Fruit fly (Drosophila melanogaster) whole organism, embryonic: ENCODE data around the gene spn-E.

Source experiments
- ATbp ChIP-seq: fragments of 200-800 bp; sonication (Bioruptor generic); optimal IDR thresholded peaks from 2 replicates; lab custom pipeline; 2017; ENCODE audit warnings: missing biosample characterization, mild to moderate bottlenecking, missing genetic modification characterization, missing genetic modification reagents
- B-H2 ChIP-seq: fragments of 200-800 bp; sonication (Bioruptor generic); optimal IDR thresholded peaks from 2 replicates; lab custom pipeline; 2018; ENCODE audit warnings: missing biosample characterization, mild to moderate bottlenecking, missing genetic modification characterization
- CG10147 ChIP-seq: fragments of 200-800 bp; sonication (Bioruptor generic); optimal IDR thresholded peaks from 2 replicates; lab custom pipeline; 2019; ENCODE audit warnings: missing biosample characterization, mild to moderate bottlenecking, missing genetic modification characterization, moderate library complexity
- CG12659 ChIP-seq: fragments of 200-800 bp; sonication (Bioruptor generic); optimal IDR thresholded peaks from 3 replicates; lab custom pipeline; 2017; ENCODE audit warnings: mild to moderate bottlenecking, missing biosample characterization, missing genetic modification reagents, missing genetic modification characterization
- CG13287 ChIP-seq: fragments of 200-800 bp; sonication (Bioruptor generic); IDR thresholded peaks from 2 replicates; pipeline ENCODE4 v1.3.6; 2022; ENCODE audit warnings: missing biosample characterization, missing genetic modification characterization; ENCODE audit not compliant: partially characterized antibody
- CG16779 ChIP-seq: fragments of 200-800 bp; sonication (Bioruptor generic); IDR thresholded peaks from 2 replicates; pipeline ENCODE4 v1.3.6; 2022; ENCODE audit warnings: missing biosample characterization, missing genetic modification characterization
- CG16863 ChIP-seq: fragments of 200-800 bp; sonication (Bioruptor generic); optimal IDR thresholded peaks from 3 replicates; lab custom pipeline; 2016; ENCODE audit warnings: missing biosample characterization, missing genetic modification characterization
- CG17186 ChIP-seq: fragments of 200-800 bp; sonication (Bioruptor generic); optimal IDR thresholded peaks from 3 replicates; lab custom pipeline; 2017; ENCODE audit warnings: missing biosample characterization, missing genetic modification reagents, missing genetic modification characterization
- CG17385 ChIP-seq: fragments of 200-800 bp; sonication (Bioruptor generic); optimal IDR thresholded peaks from 3 replicates; lab custom pipeline; 2018; ENCODE audit warnings: missing biosample characterization, mild to moderate bottlenecking, missing genetic modification characterization
- CG1792 ChIP-seq: fragments of 200-800 bp; sonication (Bioruptor generic); optimal IDR thresholded peaks from 2 replicates; lab custom pipeline; 2016; ENCODE audit warnings: missing biosample characterization, missing genetic modification characterization
- CG18476 ChIP-seq: fragments of 200-800 bp; sonication (Bioruptor generic); optimal IDR thresholded peaks from 2 replicates; lab custom pipeline; 2016; ENCODE audit warnings: missing biosample characterization, mild to moderate bottlenecking, missing genetic modification characterization
- CG2129 ChIP-seq: fragments of 200-800 bp; sonication (Bioruptor generic); IDR thresholded peaks from 2 replicates; pipeline ENCODE4 v1.3.6; 2022; ENCODE audit warnings: missing biosample characterization, missing genetic modification characterization; ENCODE audit not compliant: partially characterized antibody
- CG33557 ChIP-seq: fragments of 200-800 bp; sonication (Bioruptor generic); optimal IDR thresholded peaks from 2 replicates; lab custom pipeline; 2019; ENCODE audit warnings: missing biosample characterization, mild to moderate bottlenecking, missing genetic modification characterization, moderate library complexity
- CG3726 ChIP-seq: fragments of 200-800 bp; sonication (Bioruptor generic); IDR thresholded peaks from 3 replicates; pipeline ENCODE4, ENCODE4 v1.3.6; 2022; ENCODE audit warnings: missing biosample characterization, missing genetic modification characterization
- CG3838 ChIP-seq: fragments of 200-800 bp; sonication (Bioruptor generic); optimal IDR thresholded peaks from 3 replicates; lab custom pipeline; 2016; ENCODE audit warnings: missing biosample characterization, missing genetic modification characterization
- CG4360 ChIP-seq: fragments of 200-800 bp; sonication (Bioruptor generic); IDR thresholded peaks from 2 replicates; pipeline ENCODE4 v1.3.6; 2022; ENCODE audit warnings: missing biosample characterization, missing genetic modification characterization
- CG4404 ChIP-seq: fragments of 200-800 bp; sonication (Bioruptor generic); IDR thresholded peaks from 2 replicates; pipeline ENCODE4 v1.3.6; 2022; ENCODE audit warnings: missing biosample characterization, missing genetic modification characterization
- CG4707 ChIP-seq: fragments of 200-800 bp; sonication (Bioruptor generic); optimal IDR thresholded peaks from 2 replicates; lab custom pipeline; 2018; ENCODE audit warnings: missing biosample characterization, mild to moderate bottlenecking, missing genetic modification characterization, moderate library complexity
- CG6689 ChIP-seq: fragments of 200-800 bp; sonication (Bioruptor generic); IDR thresholded peaks from 2 replicates; pipeline ENCODE4 v1.3.6; 2022; ENCODE audit warnings: missing biosample characterization, missing genetic modification characterization
- CG7271 ChIP-seq: fragments of 200-800 bp; sonication (Bioruptor generic); optimal IDR thresholded peaks from 2 replicates; lab custom pipeline; 2018; ENCODE audit warnings: missing biosample characterization, mild to moderate bottlenecking, missing genetic modification characterization, moderate library complexity
- CG7357 ChIP-seq: fragments of 200-800 bp; sonication (Bioruptor generic); IDR thresholded peaks from 3 replicates; pipeline ENCODE4 v1.3.6; 2022; ENCODE audit warnings: missing biosample characterization, missing genetic modification characterization
- CG8359 ChIP-seq: fragments of 200-800 bp; sonication (Bioruptor generic); optimal IDR thresholded peaks from 2 replicates; lab custom pipeline; 2017; ENCODE audit warnings: missing biosample characterization, mild to moderate bottlenecking, missing genetic modification characterization, borderline replicate concordance
- CHES-1-like ChIP-seq: fragments of 200-800 bp; sonication (Bioruptor generic); optimal IDR thresholded peaks from 2 replicates; lab custom pipeline; 2016; ENCODE audit warnings: missing biosample characterization, missing genetic modification characterization
- CoRest ChIP-seq: fragments of 200-800 bp; sonication (Bioruptor generic); optimal IDR thresholded peaks from 3 replicates; lab custom pipeline; 2018; ENCODE audit warnings: missing biosample characterization, mild to moderate bottlenecking, missing genetic modification characterization, moderate library complexity
- E2f1 ChIP-seq: fragments of 200-800 bp; sonication (Bioruptor generic); IDR thresholded peaks from 2 replicates; pipeline ENCODE4 v1.3.6; 2022; ENCODE audit warnings: missing biosample characterization, missing genetic modification characterization
- Fer2 ChIP-seq: fragments of 200-800 bp; sonication (Bioruptor generic); optimal IDR thresholded peaks from 2 replicates; lab custom pipeline; 2018; ENCODE audit warnings: missing biosample characterization, mild to moderate bottlenecking, missing genetic modification characterization, moderate library complexity
- Lhr ChIP-seq: fragments of 200-800 bp; sonication (Bioruptor generic); optimal IDR thresholded peaks from 3 replicates; lab custom pipeline; 2017; ENCODE audit warnings: mild to moderate bottlenecking, missing biosample characterization, missing genetic modification reagents, missing genetic modification characterization
- Lpt ChIP-seq: fragments of >200 bp; optimal IDR thresholded peaks from 2 replicates; lab custom pipeline; 2018; ENCODE audit warnings: missing biosample characterization, missing genetic modification characterization
- Mad ChIP-seq: fragments of 200-800 bp; sonication (Bioruptor generic); optimal IDR thresholded peaks from 2 replicates; lab custom pipeline; 2016; ENCODE audit warnings: missing biosample characterization, missing genetic modification characterization
- Myb ChIP-seq: fragments of 200-800 bp; sonication (Bioruptor generic); optimal IDR thresholded peaks from 2 replicates; lab custom pipeline; 2016; ENCODE audit warnings: missing biosample characterization, missing genetic modification characterization
- Oaz ChIP-seq: fragments of 200-800 bp; sonication (Bioruptor generic); IDR thresholded peaks from 2 replicates; pipeline ENCODE4 v1.3.6; 2022; ENCODE audit warnings: missing biosample characterization, missing genetic modification characterization
- Ravus ChIP-seq: fragments of 200-800 bp; sonication (Bioruptor generic); IDR thresholded peaks from 2 replicates; pipeline ENCODE4 v1.3.6; 2022; ENCODE audit warnings: missing biosample characterization, missing genetic modification characterization
- Sox102F ChIP-seq: fragments of 200-800 bp; sonication (Bioruptor generic); optimal IDR thresholded peaks from 2 replicates; lab custom pipeline; 2018; ENCODE audit warnings: missing biosample characterization, mild to moderate bottlenecking, missing genetic modification characterization, moderate library complexity
- Spps ChIP-seq: fragments of 200-800 bp; sonication (Bioruptor generic); optimal IDR thresholded peaks from 2 replicates; lab custom pipeline; 2018; ENCODE audit warnings: missing biosample characterization, mild to moderate bottlenecking, missing genetic modification characterization
- Xrp1 ChIP-seq: fragments of 200-800 bp; sonication (Bioruptor generic); IDR thresholded peaks from 2 replicates; pipeline ENCODE4 v1.3.6; 2022; ENCODE audit warnings: missing biosample characterization, missing genetic modification characterization
- al ChIP-seq: fragments of 200-800 bp; sonication (Bioruptor generic); IDR thresholded peaks from 2 replicates; pipeline ENCODE4 v1.3.6; 2022; ENCODE audit warnings: missing biosample characterization, missing genetic modification characterization
- ara ChIP-seq: fragments of 200-800 bp; sonication (Bioruptor generic); IDR thresholded peaks from 2 replicates; pipeline ENCODE4 v1.3.6; 2022; ENCODE audit warnings: missing biosample characterization, missing genetic modification characterization
- btn ChIP-seq: fragments of 200-800 bp; sonication (Bioruptor generic); optimal IDR thresholded peaks from 2 replicates; lab custom pipeline; 2016; ENCODE audit warnings: missing biosample characterization, missing genetic modification characterization
- cato ChIP-seq: fragments of 200-800 bp; sonication (Bioruptor generic); optimal IDR thresholded peaks from 2 replicates; lab custom pipeline; 2016; ENCODE audit warnings: missing biosample characterization, missing genetic modification characterization, borderline replicate concordance
- chn ChIP-seq: fragments of 200-800 bp; sonication (Bioruptor generic); optimal IDR thresholded peaks from 2 replicates; lab custom pipeline; 2016; ENCODE audit warnings: missing biosample characterization, missing genetic modification characterization
- corto ChIP-seq: fragments of 200-800 bp; sonication (Bioruptor generic); optimal IDR thresholded peaks from 2 replicates; lab custom pipeline; 2016; ENCODE audit warnings: missing biosample characterization, mild to moderate bottlenecking, missing genetic modification characterization, moderate library complexity
- kay ChIP-seq: fragments of 200-800 bp; sonication (Bioruptor generic); optimal IDR thresholded peaks from 2 replicates; lab custom pipeline; 2016; ENCODE audit warnings: missing biosample characterization, missing genetic modification characterization
- lab ChIP-seq: fragments of 200-800 bp; sonication (Bioruptor generic); optimal IDR thresholded peaks from 3 replicates; lab custom pipeline; 2017; ENCODE audit warnings: missing biosample characterization, missing genetic modification characterization, mild to moderate bottlenecking, moderate library complexity, missing genetic modification reagents
- prd ChIP-seq, 3 experiments: fragments of >200 bp in 2 of 3; fragments of 200-800 bp in 1 of 3; sonication (Bioruptor generic) in 1 of 3; optimal IDR thresholded peaks in 2 of 3; IDR thresholded peaks in 1 of 3; 2 replicates in 2 of 3; 3 replicates in 1 of 3; pipeline versions ENCODE4 v1.3.6 to Lab custom; 2017 to 2022; ENCODE audit warnings: missing biosample characterization in 1 of 3, missing genetic modification characterization in 1 of 3
- pros ChIP-seq: fragments of 200-800 bp; sonication (Bioruptor generic); optimal IDR thresholded peaks from 3 replicates; lab custom pipeline; 2019; ENCODE audit warnings: missing biosample characterization, mild to moderate bottlenecking, missing genetic modification characterization, moderate library complexity
- sens-2 ChIP-seq: fragments of 200-800 bp; sonication (Bioruptor generic); IDR thresholded peaks from 2 replicates; pipeline ENCODE4 v1.3.6; 2022; ENCODE audit warnings: missing biosample characterization, missing genetic modification characterization
- slbo ChIP-seq: fragments of 200-800 bp; sonication (Bioruptor generic); IDR thresholded peaks from 2 replicates; pipeline ENCODE4 v1.3.6; 2022; ENCODE audit warnings: missing biosample characterization, missing genetic modification characterization
- slou ChIP-seq: fragments of 200-800 bp; sonication (Bioruptor generic); optimal IDR thresholded peaks from 3 replicates; lab custom pipeline; 2016; ENCODE audit warnings: missing biosample characterization, missing genetic modification characterization
- tap ChIP-seq: fragments of 200-800 bp; optimal IDR thresholded peaks from 3 replicates; lab custom pipeline; 2019; ENCODE audit warnings: missing biosample characterization, mild to moderate bottlenecking, missing genetic modification characterization, moderate library complexity
- tio ChIP-seq: fragments of 200-800 bp; sonication (Bioruptor generic); optimal IDR thresholded peaks from 2 replicates; lab custom pipeline; 2017; ENCODE audit warnings: missing biosample characterization, missing genetic modification characterization, inconsistent platforms
- trem ChIP-seq: fragments of 200-800 bp; optimal IDR thresholded peaks from 3 replicates; lab custom pipeline; 2019; ENCODE audit warnings: missing biosample characterization, mild to moderate bottlenecking, missing genetic modification characterization, moderate library complexity

The spn-E gene

DNA sequence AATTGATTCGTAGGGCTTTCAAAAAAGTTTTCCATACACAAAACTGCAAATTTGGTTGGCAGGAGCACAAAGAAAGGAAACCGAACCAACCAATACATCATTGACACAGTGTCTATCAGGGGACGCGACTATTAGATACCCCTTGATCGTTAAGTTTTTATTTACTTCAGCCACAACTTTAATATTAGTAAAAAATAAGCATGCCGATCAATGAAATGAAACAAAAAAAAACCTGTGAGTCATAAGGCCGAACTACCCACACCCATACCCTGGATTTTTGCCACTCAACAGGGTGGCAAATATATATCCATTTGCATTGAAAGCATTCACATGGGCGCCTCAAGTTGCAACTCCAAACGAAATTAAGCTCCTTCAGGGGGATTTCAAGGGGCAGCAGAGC, 20.9 kb upstream of the spn-E start (continued):
- TF ChIP-seq al (GFP tag; lab: Robert Waterston, UW) (no peak), ATbp (peak; percentile 1), B-H2 (no peak), Mad (GFP tag; lab: Kevin White, UChicago) (no peak), CG8359 (GFP tag; lab: Kevin White, UChicago) (no peak), E2f1 (peak; percentile 43), CG17385 (GFP tag; lab: Kevin White, UChicago) (no peak), tio (no peak), CG33557 (GFP tag; lab: Kevin White, UChicago) (no peak), slou (no peak), CG7271 (no peak), CG12659 (GFP tag; lab: Kevin White, UChicago) (no peak), CG10147 (GFP tag; lab: Kevin White, UChicago) (no peak), CHES-1-like (GFP tag; lab: Kevin White, UChicago) (no peak), slbo (GFP tag; lab: Robert Waterston, UW) (no peak), CG16779 (GFP tag; lab: Robert Waterston, UW) (no peak), tap (tag; lab: Kevin White, UChicago) (no peak), corto (GFP tag; lab: Kevin White, UChicago) (no peak), CG2129 (no peak), ara (GFP tag; lab: Robert Waterston, UW) (peak; percentile 56), Ravus (GFP tag; lab: Robert Waterston, UW) (no peak), sens-2 (GFP tag; lab: Robert Waterston, UW) (no peak), CG17186 (no peak), chn (GFP tag; lab: Kevin White, UChicago) (peak; percentile 43), btn (no peak), Sox102F (GFP tag; lab: Kevin White, UChicago) (peak; percentile 47), Xrp1 (GFP tag; lab: Robert Waterston, UW) (peak; percentile 67), trem (tag; lab: Kevin White, UChicago) (no peak), CG6689 (GFP tag; lab: Robert Waterston, UW) (0 out of 2 replicates have a peak, but pooled peaks have one; percentile 34), Fer2 (tag; lab: Kevin White, UChicago) (no peak), CG3726 (GFP tag; lab: Robert Waterston, UW) (no peak), CG4404 (GFP tag; lab: Robert Waterston, UW) (peak; percentile 48), Oaz (GFP tag; lab: Robert Waterston, UW) (no peak), CG18476 (GFP tag; lab: Kevin White, UChicago) (no peak), CG4707 (GFP tag; lab: Kevin White, UChicago) (no peak), CG16863 (peak; percentile 6), pros (no peak), Lhr (GFP tag; lab: Kevin White, UChicago) (no peak), cato (GFP tag; lab: Kevin White, UChicago) (no peak), Spps (tag; lab: Kevin White, UChicago) (no peak), Myb (GFP tag; lab: Kevin White, UChicago) (no peak), CG3838 (GFP tag; lab: Kevin White, UChicago) (no peak), CoRest (tag; lab: Kevin White, UChicago) (no peak), CG1792 (no peak), kay (GFP tag; lab: Kevin White, UChicago) (no peak), CG13287 (GFP tag; lab: Robert Waterston, UW) (no peak), prd (optimal IDR thresholded peaks at IDR 0.05; lab: Kevin White, UChicago) (no peak), prd (GFP tag; IDR thresholded peaks at IDR 0.05; lab: Robert Waterston, UW) (peak; percentile 76; the same call in 2 of the 3 replicates), CG7357 (no peak), Lpt (GFP tag; lab: Kevin White, UChicago) (no peak), CG4360 (GFP tag; lab: Robert Waterston, UW) (no peak), lab (GFP tag; lab: Kevin White, UChicago) (no peak)
